Worm (Caenorhabditis elegans): Measurements from ENCODE around the gene B0416.3.
A peak's percentile ranks its signal among the peaks of the same experiment; 100 is the strongest.

B0416.3 gene

DNA sequence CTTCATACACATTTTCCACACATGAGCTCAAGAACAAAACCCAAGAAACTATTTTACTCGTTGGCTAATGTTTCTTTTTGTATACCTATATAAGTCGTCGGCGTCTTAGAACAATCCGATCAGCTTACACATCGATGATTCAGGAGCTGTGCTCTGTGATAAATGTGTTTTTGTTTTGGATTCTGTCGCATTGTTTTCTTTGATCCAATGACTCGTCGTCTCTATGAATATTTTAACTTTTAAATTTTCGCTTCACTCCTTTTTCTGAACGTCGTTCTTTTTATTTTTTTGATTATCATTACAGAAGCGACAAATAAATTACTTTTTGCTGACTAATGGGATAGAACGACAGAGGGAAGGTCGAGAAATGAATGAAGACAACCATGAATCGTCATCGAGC is at the start of gene B0416.3:
B0416.3 (plus strand) TSS at position 301 of the 400 bp plus-strand sequence.
- TF ChIP-seq lsy-2 (tag; optimal IDR thresholded peaks at IDR 0.05) = no peak
- no peak for TF ChIP-seq nhr-71 (tag; optimal IDR thresholded peaks at IDR 0.05)
- TF ChIP-seq sup-37 (GFP tag; optimal IDR thresholded peaks at IDR 0.05) = no peak
- TF ChIP-seq vab-15 (tag; optimal IDR thresholded peaks at IDR 0.05) = no peak
- no peak for TF ChIP-seq egl-13 (tag; optimal IDR thresholded peaks at IDR 0.05)
- no peak for TF ChIP-seq F16B12.6 (tag; optimal IDR thresholded peaks at IDR 0.05)
- no peak for TF ChIP-seq fos-1 (tag; optimal IDR thresholded peaks at IDR 0.05)
- TF ChIP-seq nhr-237 (tag; optimal IDR thresholded peaks at IDR 0.05) = no peak
- TF ChIP-seq unc-86 (tag; optimal IDR thresholded peaks at IDR 0.05) = no peak

DNA sequence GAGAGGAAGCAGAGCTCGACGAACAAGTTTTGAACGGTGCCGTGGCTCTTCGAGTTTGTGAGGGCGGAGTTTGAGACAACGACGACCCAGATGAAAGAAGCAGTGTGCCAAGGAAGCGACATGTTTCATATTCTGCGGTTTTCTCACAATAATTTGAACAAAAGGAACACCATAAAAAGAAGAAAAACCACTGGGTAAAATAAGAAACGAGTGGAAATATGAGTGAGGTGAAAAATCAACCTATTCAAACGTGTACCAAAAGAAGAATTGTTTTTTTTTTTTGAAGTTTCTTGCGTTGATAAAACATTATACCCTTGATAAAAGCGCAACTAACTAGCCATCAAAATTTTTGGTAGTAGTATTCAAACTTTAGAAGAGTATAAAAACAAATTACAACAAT is 49.3 kb upstream of the B0416.3 start, which contains the start of gene lgc-4:
lgc-4 (minus strand) TSS at position 101 of the 400 bp plus-strand sequence.
- TF ChIP-seq snpc-4 (tag; optimal IDR thresholded peaks at IDR 0.05) (no peak), elt-2 (tag; optimal IDR thresholded peaks at IDR 0.05) (no peak), mep-1 (tag; optimal IDR thresholded peaks at IDR 0.05) (no peak), mef-2 (tag; optimal IDR thresholded peaks at IDR 0.05) (no peak), tbx-2 (tag; optimal IDR thresholded peaks at IDR 0.05) (no peak), ceh-88 (GFP tag; IDR thresholded peaks at IDR 0.05) (no peak), pax-3 (tag; optimal IDR thresholded peaks at IDR 0.05) (no peak), skn-1 (tag; optimal IDR thresholded peaks at IDR 0.05) (no peak), nhr-77 (tag; optimal IDR thresholded peaks at IDR 0.05) (no peak), lir-3 (tag; optimal IDR thresholded peaks at IDR 0.05; ENCODE audit: poor library complexity) (no peak), elt-3 (tag; optimal IDR thresholded peaks at IDR 0.05) (no peak), efl-3 (GFP tag; optimal IDR thresholded peaks at IDR 0.05) (no peak), nhr-12 (tag; optimal IDR thresholded peaks at IDR 0.05) (no peak), fkh-8 (tag; optimal IDR thresholded peaks at IDR 0.05) (no peak), sup-37 (GFP tag; optimal IDR thresholded peaks at IDR 0.05) (no peak), ztf-4 (tag; optimal IDR thresholded peaks at IDR 0.05) (no peak), dpl-1 (GFP tag; optimal IDR thresholded peaks at IDR 0.05) (no peak), fkh-4 (tag; optimal IDR thresholded peaks at IDR 0.05; ENCODE audit: borderline replicate concordance) (no peak), unc-62 (GFP tag; optimal IDR thresholded peaks at IDR 0.05) (no peak)

DNA sequence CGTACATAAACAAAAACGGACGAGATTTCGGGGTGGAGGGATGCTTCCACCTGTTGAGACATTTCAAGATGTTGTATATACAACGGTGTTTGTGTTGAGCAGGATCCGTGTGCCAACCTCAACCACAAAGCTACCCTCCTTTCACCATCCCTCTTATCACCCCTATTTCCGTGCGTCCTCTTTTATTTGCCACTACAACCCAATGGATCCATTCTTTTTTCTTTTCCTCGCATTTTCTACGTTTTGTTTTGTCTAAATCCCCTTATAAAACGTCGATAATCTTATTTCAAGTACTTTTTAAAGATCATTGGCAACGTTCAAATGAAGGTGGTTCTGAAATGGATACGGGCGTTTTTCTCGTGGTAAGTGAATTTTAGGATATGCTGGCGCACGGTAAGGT is 48.2 kb upstream of the B0416.3 start, which contains the start of gene gpa-12:
gpa-12 (plus strand) TSS at position 301 of the 400 bp plus-strand sequence.
- TF ChIP-seq nhr-28 (tag; optimal IDR thresholded peaks at IDR 0.05) (no peak), nhr-12 (tag; optimal IDR thresholded peaks at IDR 0.05) (no peak), nhr-11 (tag; optimal IDR thresholded peaks at IDR 0.05) (no peak), ceh-63 (GFP tag; optimal IDR thresholded peaks at IDR 0.05) (no peak), vab-15 (tag; optimal IDR thresholded peaks at IDR 0.05) (no peak), aha-1 (tag; optimal IDR thresholded peaks at IDR 0.05) (no peak), elt-2 (tag; optimal IDR thresholded peaks at IDR 0.05) (no peak), hlh-4 (tag; optimal IDR thresholded peaks at IDR 0.05) (no peak), sptf-1 (tag; optimal IDR thresholded peaks at IDR 0.05) (no peak), ceh-88 (GFP tag; IDR thresholded peaks at IDR 0.05) (no peak)

DNA sequence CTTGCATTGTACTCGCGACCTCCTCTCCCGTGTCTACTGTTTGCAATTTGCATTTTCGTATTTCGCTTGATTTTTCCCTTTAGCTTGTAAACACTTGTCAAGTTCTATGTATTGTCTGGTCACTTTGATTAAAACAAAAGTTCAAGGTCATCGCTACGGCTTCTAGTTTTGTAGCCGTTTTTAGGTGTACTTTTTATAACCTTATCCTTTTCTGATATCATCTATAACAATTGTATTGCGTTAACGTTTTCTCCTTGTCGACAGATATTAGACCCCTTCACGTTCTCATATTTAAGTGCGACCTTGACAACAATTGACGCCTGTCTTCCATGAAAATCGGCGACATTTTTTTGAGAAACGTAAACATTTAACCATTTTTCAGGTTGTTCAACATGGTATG is 44.8 kb upstream of the B0416.3 start:
- TF ChIP-seq blmp-1 (tag; optimal IDR thresholded peaks at IDR 0.05) (peak; percentile 14), tbx-2 (tag; optimal IDR thresholded peaks at IDR 0.05) (no peak), nhr-85 (tag) (peak; percentile 90), nhr-71 (tag; optimal IDR thresholded peaks at IDR 0.05) (peak; percentile 45), nhr-19 (GFP tag; conservative IDR thresholded peaks at IDR 0.05) (0 out of 2 replicates have a peak, but pooled peaks have one; percentile 19), ceh-8 (GFP tag; optimal IDR thresholded peaks at IDR 0.05) (no peak), elt-3 (tag; optimal IDR thresholded peaks at IDR 0.05) (peak in 4 of 6 experiments; percentile 28 to 63 (median 59)), fkh-8 (tag; optimal IDR thresholded peaks at IDR 0.05) (no peak), lin-14 (GFP tag; optimal IDR thresholded peaks at IDR 0.05) (peak; percentile 46), elt-2 (tag; optimal IDR thresholded peaks at IDR 0.05) (no peak), unc-98 (GFP tag; IDR thresholded peaks at IDR 0.05) (no peak), snu-23 (GFP tag; optimal IDR thresholded peaks at IDR 0.05) (peak; percentile 9), nhr-20 (tag; optimal IDR thresholded peaks at IDR 0.05) (peak; percentile 23)

Measured in whole organism, L1 larva.